Worm (Caenorhabditis elegans): ENCODE measurements around the gene nhr-171.

nhr-171 gene

ce11 chrV:7521304-7521703, 9.7 kb downstream of the nhr-171 start:
- TF ChIP-seq arid-1 (GFP tag; conservative IDR thresholded peaks at IDR 0.05) (no peak), fkh-10 (GFP tag; optimal IDR thresholded peaks at IDR 0.05) (no peak), lin-1 (GFP tag; IDR thresholded peaks at IDR 0.05) (no peak), nhr-25 (tag; optimal IDR thresholded peaks at IDR 0.05; ENCODE audit: borderline replicate concordance, insufficient read depth) (no peak), dmd-8 (GFP tag; IDR thresholded peaks at IDR 0.05) (no peak), unc-62 (GFP tag; optimal IDR thresholded peaks at IDR 0.05 in 1 of 2) (no peak), unc-62 (tag; optimal IDR thresholded peaks at IDR 0.05) (no peak), T26A8.4 (GFP tag; IDR thresholded peaks at IDR 0.05) (no peak), zfp-2 (tag; optimal IDR thresholded peaks at IDR 0.05) (no peak), madf-9 (GFP tag; conservative IDR thresholded peaks at IDR 0.05) (no peak), F44E2.7 (GFP tag; IDR thresholded peaks at IDR 0.05) (no peak), daf-12 (tag; optimal IDR thresholded peaks at IDR 0.05) (no peak), dve-1 (tag; optimal IDR thresholded peaks at IDR 0.05; ENCODE audit: insufficient read depth) (no peak), ztf-11 (tag; optimal IDR thresholded peaks at IDR 0.05) (no peak), saeg-2 (GFP tag; IDR thresholded peaks at IDR 0.05) (no peak), set-16 (GFP tag; IDR thresholded peaks at IDR 0.05) (no peak), snpc-4 (tag; optimal IDR thresholded peaks at IDR 0.05) (no peak), egl-27 (tag; optimal IDR thresholded peaks at IDR 0.05) (no peak), unc-130 (GFP tag; optimal IDR thresholded peaks at IDR 0.05) (no peak), nhr-102 (tag; optimal IDR thresholded peaks at IDR 0.05) (no peak), nhr-28 (tag; optimal IDR thresholded peaks at IDR 0.05) (peak; percentile 41), attf-4 (tag; optimal IDR thresholded peaks at IDR 0.05) (no peak), nhr-76 (tag; optimal IDR thresholded peaks at IDR 0.05) (no peak), cey-2 (tag; optimal IDR thresholded peaks at IDR 0.05; ENCODE audit: borderline replicate concordance, insufficient read depth) (no peak), madf-5 (GFP tag; IDR thresholded peaks at IDR 0.05) (no peak), Y105C5A.15 (GFP tag; IDR thresholded peaks at IDR 0.05) (no peak), pqm-1 (tag; optimal IDR thresholded peaks at IDR 0.05) (peak; percentile 58), nhr-48 (tag; optimal IDR thresholded peaks at IDR 0.05) (peak; percentile 19), ZK337.2 (GFP tag; IDR thresholded peaks at IDR 0.05) (no peak), nhr-77 (tag; optimal IDR thresholded peaks at IDR 0.05) (peak; percentile 22), lim-7 (GFP tag; IDR thresholded peaks at IDR 0.05) (no peak), vab-7 (GFP tag; IDR thresholded peaks at IDR 0.05) (no peak), php-3 (GFP tag; IDR thresholded peaks at IDR 0.05) (no peak), Y48G9A.11 (GFP tag; IDR thresholded peaks at IDR 0.05) (no peak), ctbp-1 (GFP tag; IDR thresholded peaks at IDR 0.05) (no peak), nhr-111 (GFP tag; optimal IDR thresholded peaks at IDR 0.05) (no peak), gei-8 (GFP tag; optimal IDR thresholded peaks at IDR 0.05) (no peak), ceh-20 (GFP tag; IDR thresholded peaks at IDR 0.05) (no peak), tra-1 (GFP tag; IDR thresholded peaks at IDR 0.05) (no peak), R02D3.7 (tag; optimal IDR thresholded peaks at IDR 0.05) (no peak), nhr-42 (GFP tag; IDR thresholded peaks at IDR 0.05) (no peak), ceh-44 (GFP tag; IDR thresholded peaks at IDR 0.05) (no peak), jun-1 (tag; optimal IDR thresholded peaks at IDR 0.05) (no peak), daf-16 (GFP tag; optimal IDR thresholded peaks at IDR 0.05) (no peak), daf-16 (tag; optimal IDR thresholded peaks at IDR 0.05) (peak; percentile 94)

All from whole organism, L4 larva.